Fruit fly (Drosophila melanogaster) whole organism, embryonic: ENCODE measurements around the gene CG34238.
A peak's percentile ranks its signal among the peaks of the same experiment; 100 is the strongest.

Source experiments
- Atf3 ChIP-seq: fragments of 200-800 bp; sonication (Bioruptor generic); optimal IDR thresholded peaks from 3 replicates; lab custom pipeline; 2016; ENCODE audit warnings: missing biosample characterization, missing genetic modification characterization
- CG11456 ChIP-seq: fragments of 200-800 bp; sonication (Bioruptor generic); IDR thresholded peaks from 3 replicates; pipeline ENCODE4 v1.3.6; 2022; ENCODE audit warnings: missing biosample characterization, missing genetic modification characterization
- CG11696 ChIP-seq: fragments of 200-800 bp; sonication (Bioruptor generic); IDR thresholded peaks from 2 replicates; pipeline ENCODE4 v1.3.6; 2022; ENCODE audit warnings: missing biosample characterization, missing genetic modification characterization
- CG12769 ChIP-seq: fragments of 200-800 bp; sonication (Bioruptor generic); optimal IDR thresholded peaks from 2 replicates; lab custom pipeline; 2019; ENCODE audit warnings: missing biosample characterization, mild to moderate bottlenecking, missing genetic modification characterization, moderate library complexity
- CG12942 ChIP-seq: fragments of 200-800 bp; sonication (Bioruptor generic); optimal IDR thresholded peaks from 3 replicates; lab custom pipeline; 2016; ENCODE audit warnings: missing biosample characterization, missing genetic modification characterization
- CG13123 ChIP-seq: fragments of 200-800 bp; sonication (Bioruptor generic); optimal IDR thresholded peaks from 2 replicates; lab custom pipeline; 2016; ENCODE audit warnings: missing biosample characterization, missing genetic modification characterization
- CG1603 ChIP-seq: fragments of 200-800 bp; sonication (Bioruptor generic); optimal IDR thresholded peaks from 2 replicates; lab custom pipeline; 2019; ENCODE audit warnings: missing biosample characterization, mild to moderate bottlenecking, missing genetic modification characterization, moderate library complexity
- CG17359 ChIP-seq: fragments of 200-800 bp; sonication (Bioruptor generic); optimal IDR thresholded peaks from 3 replicates; lab custom pipeline; 2018; ENCODE audit warnings: missing biosample characterization, mild to moderate bottlenecking, missing genetic modification characterization, moderate library complexity
- CG2199 ChIP-seq: fragments of 200-800 bp; sonication (Bioruptor generic); IDR thresholded peaks from 3 replicates; pipeline ENCODE4 v1.3.6; 2022; ENCODE audit warnings: missing biosample characterization, missing genetic modification characterization
- CG2202 ChIP-seq: fragments of 200-800 bp; sonication (Bioruptor generic); optimal IDR thresholded peaks from 2 replicates; lab custom pipeline; 2018; ENCODE audit warnings: missing biosample characterization, mild to moderate bottlenecking, missing genetic modification characterization
- CG2678 ChIP-seq: fragments of 200-800 bp; sonication (Bioruptor generic); optimal IDR thresholded peaks from 3 replicates; lab custom pipeline; 2019; ENCODE audit warnings: missing biosample characterization, mild to moderate bottlenecking, missing genetic modification characterization, moderate library complexity
- CG32772 ChIP-seq: fragments of 200-800 bp; sonication (Bioruptor generic); IDR thresholded peaks from 2 replicates; pipeline ENCODE4 v1.3.6; 2022; ENCODE audit warnings: missing biosample characterization, missing genetic modification characterization
- CG4282 ChIP-seq: fragments of 200-800 bp; sonication (Bioruptor generic); optimal IDR thresholded peaks from 2 replicates; lab custom pipeline; 2016; ENCODE audit warnings: missing biosample characterization, missing genetic modification characterization
- CG6254 ChIP-seq: fragments of 200-800 bp; sonication (Bioruptor generic); optimal IDR thresholded peaks from 3 replicates; lab custom pipeline; 2017; ENCODE audit warnings: mild to moderate bottlenecking, missing biosample characterization, missing genetic modification reagents, missing genetic modification characterization
- CG6689 ChIP-seq: fragments of 200-800 bp; sonication (Bioruptor generic); IDR thresholded peaks from 2 replicates; pipeline ENCODE4 v1.3.6; 2022; ENCODE audit warnings: missing biosample characterization, missing genetic modification characterization
- CG7786 ChIP-seq: fragments of 200-800 bp; sonication (Bioruptor generic); optimal IDR thresholded peaks from 2 replicates; lab custom pipeline; 2016; ENCODE audit warnings: missing biosample characterization, missing genetic modification characterization
- CG7839 ChIP-seq: fragments of 200-800 bp; sonication (Bioruptor generic); optimal IDR thresholded peaks from 3 replicates; lab custom pipeline; 2018; ENCODE audit warnings: missing biosample characterization, mild to moderate bottlenecking, missing genetic modification characterization, moderate library complexity
- CG8089 ChIP-seq: fragments of 200-800 bp; sonication (Bioruptor generic); optimal IDR thresholded peaks from 3 replicates; lab custom pipeline; 2016; ENCODE audit warnings: missing biosample characterization, missing genetic modification characterization
- CG8944 ChIP-seq: fragments of 200-800 bp; sonication (Bioruptor generic); optimal IDR thresholded peaks from 3 replicates; lab custom pipeline; 2016; ENCODE audit warnings: missing biosample characterization, missing genetic modification characterization
- D19A ChIP-seq: fragments of 200-800 bp; optimal IDR thresholded peaks from 3 replicates; lab custom pipeline; 2019; ENCODE audit warnings: missing biosample characterization, mild to moderate bottlenecking, missing genetic modification characterization, moderate library complexity
- GATAe ChIP-seq: fragments of 200-800 bp; sonication (Bioruptor generic); conservative IDR thresholded peaks from 2 replicates; pipeline ENCODE4 v1.3.6; 2022; ENCODE audit warnings: missing biosample characterization, missing genetic modification characterization
- HmgD ChIP-seq: fragments of 200-800 bp; sonication (Bioruptor generic); optimal IDR thresholded peaks from 3 replicates; lab custom pipeline; 2016; ENCODE audit warnings: missing biosample characterization, missing genetic modification characterization
- HmgZ ChIP-seq: fragments of 200-800 bp; sonication (Bioruptor generic); optimal IDR thresholded peaks from 2 replicates; lab custom pipeline; 2018; ENCODE audit warnings: missing biosample characterization, mild to moderate bottlenecking, missing genetic modification characterization
- Pdp1 ChIP-seq, 2 experiments: fragments of 200-800 bp; sonication (Bioruptor generic); optimal IDR thresholded peaks; 3 replicates each; lab custom pipeline; 2016; ENCODE audit warnings: missing biosample characterization in 2 of 2, missing genetic modification characterization in 2 of 2, mild to moderate bottlenecking in 1 of 2, moderate library complexity in 1 of 2
- Stat92E ChIP-seq, 3 experiments: fragments of >200 bp in 2 of 3; fragments of 200-800 bp in 1 of 3; sonication (Bioruptor generic) in 1 of 3; optimal IDR thresholded peaks; 2 replicates each; lab custom pipeline; 2017 to 2019; ENCODE audit warnings: missing biosample characterization in 3 of 3, missing genetic modification characterization in 3 of 3, mild to moderate bottlenecking in 1 of 3, moderate library complexity in 1 of 3
- ara ChIP-seq: fragments of 200-800 bp; sonication (Bioruptor generic); IDR thresholded peaks from 2 replicates; pipeline ENCODE4 v1.3.6; 2022; ENCODE audit warnings: missing biosample characterization, missing genetic modification characterization
- ato ChIP-seq: fragments of 200-800 bp; sonication (Bioruptor generic); IDR thresholded peaks from 2 replicates; pipeline ENCODE4 v1.3.6; 2022; ENCODE audit warnings: missing biosample characterization, missing genetic modification characterization; ENCODE audit not compliant: partially characterized antibody
- bab2 ChIP-seq: fragments of 200-800 bp; sonication (Bioruptor generic); optimal IDR thresholded peaks from 2 replicates; lab custom pipeline; 2016; ENCODE audit warnings: missing biosample characterization, missing genetic modification characterization
- br ChIP-seq: fragments of >200 bp; optimal IDR thresholded peaks from 2 replicates; lab custom pipeline; 2017
- cato ChIP-seq: fragments of 200-800 bp; sonication (Bioruptor generic); optimal IDR thresholded peaks from 2 replicates; lab custom pipeline; 2016; ENCODE audit warnings: missing biosample characterization, missing genetic modification characterization, borderline replicate concordance
- chn ChIP-seq: fragments of 200-800 bp; sonication (Bioruptor generic); optimal IDR thresholded peaks from 2 replicates; lab custom pipeline; 2016; ENCODE audit warnings: missing biosample characterization, missing genetic modification characterization
- ci ChIP-seq: fragments of 200-800 bp; sonication (Bioruptor generic); IDR thresholded peaks from 3 replicates; pipeline ENCODE4 v1.3.6; 2022; ENCODE audit warnings: missing biosample characterization, missing genetic modification characterization
- dm ChIP-seq: fragments of 200-800 bp; sonication (Bioruptor generic); optimal IDR thresholded peaks from 3 replicates; lab custom pipeline; 2016; ENCODE audit warnings: missing biosample characterization, missing genetic modification characterization
- emc ChIP-seq: fragments of 200-800 bp; sonication (Bioruptor generic); optimal IDR thresholded peaks from 2 replicates; lab custom pipeline; 2016; ENCODE audit warnings: missing biosample characterization, missing genetic modification characterization
- ftz-f1 ChIP-seq: fragments of 200-800 bp; sonication (Bioruptor generic); optimal IDR thresholded peaks from 2 replicates; lab custom pipeline; 2016; ENCODE audit warnings: missing biosample characterization, missing genetic modification characterization
- gem ChIP-seq: fragments of 200-800 bp; sonication (Bioruptor generic); optimal IDR thresholded peaks from 2 replicates; lab custom pipeline; 2019; ENCODE audit warnings: missing biosample characterization, mild to moderate bottlenecking, missing genetic modification characterization, moderate library complexity
- gsb ChIP-seq: fragments of 200-800 bp; sonication (Bioruptor generic); IDR thresholded peaks from 2 replicates; pipeline ENCODE4 v1.3.6; 2022; ENCODE audit warnings: missing biosample characterization, missing genetic modification characterization
- hkb ChIP-seq, 2 experiments: fragments of 200-800 bp in 1 of 2; fragments of >200 bp in 1 of 2; sonication (Bioruptor generic) in 1 of 2; IDR thresholded peaks in 1 of 2; optimal IDR thresholded peaks in 1 of 2; 2 replicates each; pipeline versions ENCODE4 v1.3.6 to Lab custom; 2017 to 2022; ENCODE audit warnings: missing biosample characterization in 1 of 2, missing genetic modification characterization in 1 of 2
- inv ChIP-seq: fragments of 200-800 bp; sonication (Bioruptor generic); IDR thresholded peaks from 2 replicates; pipeline ENCODE4 v1.3.6; 2022; ENCODE audit warnings: missing biosample characterization, missing genetic modification characterization; ENCODE audit not compliant: partially characterized antibody
- kay ChIP-seq: fragments of 200-800 bp; sonication (Bioruptor generic); optimal IDR thresholded peaks from 2 replicates; lab custom pipeline; 2016; ENCODE audit warnings: missing biosample characterization, missing genetic modification characterization
- lilli ChIP-seq: fragments of 200-800 bp; sonication (Bioruptor generic); optimal IDR thresholded peaks from 3 replicates; lab custom pipeline; 2016; ENCODE audit warnings: missing biosample characterization, missing genetic modification characterization
- lola ChIP-seq, 3 experiments: fragments of >200 bp in 2 of 3; fragments of 200-800 bp in 1 of 3; sonication (Bioruptor generic) in 1 of 3; optimal IDR thresholded peaks; 2 replicates each; lab custom pipeline; 2017 to 2019; ENCODE audit warnings: missing biosample characterization in 3 of 3, missing genetic modification characterization in 3 of 3, mild to moderate bottlenecking in 1 of 3, moderate library complexity in 1 of 3
- slp2 ChIP-seq: fragments of 200-800 bp; sonication (Bioruptor generic); optimal IDR thresholded peaks from 2 replicates; lab custom pipeline; 2016; ENCODE audit warnings: missing biosample characterization, missing genetic modification characterization
- sr ChIP-seq: fragments of 200-800 bp; sonication (Bioruptor generic); IDR thresholded peaks from 3 replicates; pipeline ENCODE4 v1.3.6; 2022; ENCODE audit warnings: missing biosample characterization, missing genetic modification characterization
- tll ChIP-seq, 2 experiments: fragments of 200-800 bp in 1 of 2; fragments of >200 bp in 1 of 2; sonication (Bioruptor generic) in 1 of 2; optimal IDR thresholded peaks; 2 replicates each; lab custom pipeline; 2017 to 2019; ENCODE audit warnings: missing biosample characterization in 2 of 2, missing genetic modification characterization in 2 of 2, mild to moderate bottlenecking in 1 of 2, moderate library complexity in 1 of 2
- zen2 ChIP-seq: fragments of 200-800 bp; sonication (Bioruptor generic); IDR thresholded peaks from 3 replicates; pipeline ENCODE4 v1.3.6; 2022; ENCODE audit warnings: missing biosample characterization, missing genetic modification characterization; ENCODE audit not compliant: partially characterized antibody
- zfh2 ChIP-seq: fragments of 200-800 bp; sonication (Bioruptor generic); optimal IDR thresholded peaks from 2 replicates; lab custom pipeline; 2016; ENCODE audit warnings: missing biosample characterization, missing genetic modification characterization

CG34238 gene

DNA sequence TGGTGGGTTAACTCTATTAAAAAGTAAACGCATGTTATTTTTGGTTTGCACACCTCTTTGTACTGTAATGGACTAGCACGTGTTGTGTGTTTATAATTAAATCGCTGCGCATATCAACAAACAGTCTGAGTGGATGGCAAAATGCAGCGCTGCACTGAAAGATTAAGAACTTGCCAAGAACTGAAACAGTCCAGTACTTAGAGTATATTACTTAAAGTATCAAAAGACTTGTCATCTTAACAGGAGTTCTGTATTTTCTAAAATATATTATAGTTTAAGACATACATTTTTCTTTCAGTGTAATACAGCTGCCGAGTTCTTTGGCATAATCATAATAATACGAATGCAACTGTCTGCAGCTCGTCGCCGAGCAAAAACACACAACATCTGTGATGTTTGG is 22.1 kb downstream of the CG34238 start (continued):
- TF ChIP-seq CG11456 (no peak), CG1603 (tag; lab: Kevin White, UChicago) (peak; percentile 13), ci (GFP tag; lab: Robert Waterston, UW) (0 out of 3 replicates have a peak, but pooled peaks have one; percentile 52), Stat92E (GFP tag; optimal IDR thresholded peaks at IDR 0.05; lab: Kevin White, UChicago) (no peak), lilli (GFP tag; lab: Kevin White, UChicago) (no peak), inv (GFP tag; lab: Robert Waterston, UW) (no peak), gem (tag; lab: Kevin White, UChicago) (peak; percentile 35), HmgZ (no peak), ftz-f1 (GFP tag; lab: Kevin White, UChicago) (no peak), Pdp1 (GFP tag; optimal IDR thresholded peaks at IDR 0.05; lab: Kevin White, UChicago) (no peak), br (lab: Kevin White, UChicago) (no peak), CG17359 (no peak), CG7839 (tag; lab: Kevin White, UChicago) (peak; percentile 6), tll (GFP tag; optimal IDR thresholded peaks at IDR 0.05; lab: Kevin White, UChicago) (no peak), ato (GFP tag; lab: Robert Waterston, UW) (no peak), CG8944 (GFP tag; lab: Kevin White, UChicago) (no peak), zfh2 (GFP tag; lab: Kevin White, UChicago) (no peak), zen2 (GFP tag; lab: Robert Waterston, UW) (no peak), GATAe (GFP tag; lab: Robert Waterston, UW) (no peak), HmgD (GFP tag; lab: Kevin White, UChicago) (no peak), hkb (optimal IDR thresholded peaks at IDR 0.05; lab: Kevin White, UChicago) (no peak), hkb (GFP tag; IDR thresholded peaks at IDR 0.05; lab: Robert Waterston, UW) (peak; percentile 35; the same call in 1 of the 2 replicates)

DNA sequence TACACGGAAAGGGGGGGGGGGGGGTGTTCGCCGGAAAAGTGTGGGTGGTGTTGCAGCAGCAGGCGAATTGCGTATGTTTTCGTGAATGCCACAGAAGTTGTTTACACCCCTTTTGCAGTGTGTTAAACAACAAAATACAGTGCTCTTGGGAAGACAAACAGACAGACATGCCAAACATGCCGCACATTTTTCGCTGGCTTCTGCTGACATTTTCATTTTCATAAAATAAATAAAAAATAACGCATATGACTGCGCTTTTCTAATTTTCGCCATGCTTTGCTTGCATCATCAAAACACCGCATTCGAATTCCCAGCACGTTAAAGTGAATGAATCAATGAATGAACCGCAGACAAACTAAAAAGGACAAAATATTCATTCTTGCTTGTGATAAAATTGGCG is 25.0 kb downstream of the CG34238 start:
- TF ChIP-seq dm (no peak), ara (GFP tag; lab: Robert Waterston, UW) (no peak), CG2199 (0 out of 3 replicates have a peak, but pooled peaks have one; percentile 28), CG2678 (no peak), sr (GFP tag; lab: Robert Waterston, UW) (peak; percentile 52; the same call in 1 of the 3 replicates)

- no peak for TF ChIP-seq emc (GFP tag; lab: Kevin White, UChicago)
- no peak for TF ChIP-seq bab2
- no peak for TF ChIP-seq CG32772 (GFP tag; lab: Robert Waterston, UW)
- no peak for TF ChIP-seq CG7786 (GFP tag; lab: Kevin White, UChicago)
- no peak for TF ChIP-seq CG4282 (GFP tag; lab: Kevin White, UChicago)
- TF ChIP-seq chn (GFP tag; lab: Kevin White, UChicago): no peak
- no peak for TF ChIP-seq CG12769 (tag; lab: Kevin White, UChicago)
- no peak for TF ChIP-seq HmgZ
- no peak for TF ChIP-seq CG13123 (GFP tag; lab: Kevin White, UChicago)
- no peak for TF ChIP-seq CG12942 (GFP tag; lab: Kevin White, UChicago)
- TF ChIP-seq, all 482 proteins: peak for 0
Observed at dm6 chr3L:10652487-10652886, 26.2 kb downstream of the CG34238 start.

DNA sequence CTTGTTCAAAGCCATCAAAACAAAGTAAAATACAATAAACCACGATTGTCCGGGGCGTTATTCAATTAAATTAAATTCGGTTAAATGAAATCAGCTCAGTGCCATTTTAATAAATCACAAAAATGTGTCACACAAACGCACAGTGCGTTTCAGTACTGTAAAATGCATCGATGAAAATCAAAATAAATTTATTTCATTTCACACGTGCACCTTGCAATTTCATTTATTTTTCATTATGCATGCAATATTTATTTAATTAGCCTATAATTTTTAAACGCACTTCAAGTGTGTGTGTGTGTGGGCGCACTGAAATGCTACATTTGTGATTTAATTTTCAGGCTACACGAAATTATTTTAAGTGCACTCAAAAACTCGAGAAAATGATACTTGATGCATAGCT is 28.1 kb downstream of the CG34238 start:
- TF ChIP-seq cato (GFP tag; lab: Kevin White, UChicago): no peak
- no peak for TF ChIP-seq CG6689 (GFP tag; lab: Robert Waterston, UW)
- no peak for TF ChIP-seq kay (GFP tag; lab: Kevin White, UChicago)
- TF ChIP-seq lola (GFP tag; optimal IDR thresholded peaks at IDR 0.05; lab: Kevin White, UChicago): no peak
- no peak for TF ChIP-seq Atf3 (GFP tag; lab: Kevin White, UChicago)
- TF ChIP-seq CG8089 (GFP tag; lab: Kevin White, UChicago): no peak
- TF ChIP-seq gem (tag; lab: Kevin White, UChicago): peak; percentile 19
- TF ChIP-seq CG11696 (GFP tag; lab: Robert Waterston, UW): no peak
- no peak for TF ChIP-seq CG6254 (GFP tag; lab: Kevin White, UChicago)
- no peak for TF ChIP-seq slp2
- TF ChIP-seq CG2202: no peak
- TF ChIP-seq CG1603 (tag; lab: Kevin White, UChicago): peak; percentile 8
- TF ChIP-seq gsb (GFP tag; lab: Robert Waterston, UW): no peak
- no peak for TF ChIP-seq D19A (tag; lab: Kevin White, UChicago)
